Worm (Caenorhabditis elegans): ENCODE measurements around the gene cpg-1.

The cpg-1 gene

DNA sequence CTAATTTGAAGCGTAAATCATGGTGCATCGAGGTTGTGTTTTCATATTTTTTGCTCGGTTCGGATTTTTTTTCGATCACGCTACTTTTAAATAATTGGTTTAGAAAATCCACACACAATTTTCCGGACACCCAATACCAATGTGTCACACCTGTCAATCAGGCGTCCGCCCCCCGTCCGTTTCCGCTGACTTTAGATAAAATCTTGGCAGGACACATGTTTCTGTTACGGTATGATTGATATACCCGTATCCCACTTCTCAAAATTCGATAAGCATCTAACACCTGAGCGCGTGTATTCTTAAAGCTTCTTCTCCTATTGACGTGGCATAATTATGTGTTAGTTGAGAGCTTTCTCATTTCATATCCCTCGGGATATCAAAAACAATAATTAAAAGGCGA, 41.1 kb upstream of the cpg-1 start:
- TF ChIP-seq ceh-20 (GFP tag; IDR thresholded peaks at IDR 0.05) (no peak), unc-62 (GFP tag; optimal IDR thresholded peaks at IDR 0.05 in 1 of 2) (peak in 1 of 2 experiments; percentile 89), unc-62 (tag; optimal IDR thresholded peaks at IDR 0.05) (no peak), aha-1 (tag) (peak; percentile 9)

DNA sequence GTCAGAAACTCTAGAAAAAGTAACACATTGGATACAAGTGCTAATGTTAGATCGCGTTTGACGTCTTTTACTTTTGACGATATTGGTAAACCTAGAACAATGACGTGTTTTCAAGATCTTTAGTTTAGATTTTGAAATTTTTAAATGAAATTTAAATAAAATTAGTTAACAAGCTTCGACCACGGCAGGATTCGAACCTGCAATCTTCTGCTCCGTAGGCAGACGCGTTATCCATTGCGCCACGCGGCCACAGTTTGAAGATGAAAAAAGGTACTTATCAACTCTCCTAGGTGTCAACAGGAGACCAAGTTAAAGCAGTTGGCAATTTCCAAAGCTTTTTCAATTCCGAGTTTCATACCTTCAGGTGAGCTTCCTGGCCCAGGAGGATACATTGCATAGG, 39.8 kb upstream of the cpg-1 start:
- TF ChIP-seq mdl-1 (tag; optimal IDR thresholded peaks at IDR 0.05): no peak
- TF ChIP-seq F49E8.2 (tag; optimal IDR thresholded peaks at IDR 0.05; ENCODE audit: borderline replicate concordance): peak; percentile 48
- no peak for TF ChIP-seq pqm-1 (tag; optimal IDR thresholded peaks at IDR 0.05)
- TF ChIP-seq zfp-3 (GFP tag; conservative IDR thresholded peaks at IDR 0.05): no peak
- TF ChIP-seq madf-9 (GFP tag; conservative IDR thresholded peaks at IDR 0.05): no peak
- no peak for TF ChIP-seq mxl-2 (GFP tag; conservative IDR thresholded peaks at IDR 0.05)
- no peak for TF ChIP-seq aly-2 (tag; optimal IDR thresholded peaks at IDR 0.05)
- TF ChIP-seq nhr-28 (tag; optimal IDR thresholded peaks at IDR 0.05): no peak
- TF ChIP-seq hlh-11 (tag; optimal IDR thresholded peaks at IDR 0.05): no peak
- no peak for TF ChIP-seq ceh-20 (GFP tag; IDR thresholded peaks at IDR 0.05)
- TF ChIP-seq ceh-82 (tag; optimal IDR thresholded peaks at IDR 0.05): no peak
- no peak for TF ChIP-seq R02D3.7 (tag; optimal IDR thresholded peaks at IDR 0.05)
- TF ChIP-seq set-16 (GFP tag; IDR thresholded peaks at IDR 0.05): no peak
- TF ChIP-seq tag-97 (GFP tag; IDR thresholded peaks at IDR 0.05): no peak
- TF ChIP-seq lin-39 (tag; optimal IDR thresholded peaks at IDR 0.05): no peak
- peak; percentile 26 for TF ChIP-seq nhr-102 (tag; optimal IDR thresholded peaks at IDR 0.05)
- TF ChIP-seq lim-7 (GFP tag; IDR thresholded peaks at IDR 0.05): peak; percentile 61; the same call in 1 of the 2 replicates
- TF ChIP-seq nhr-11 (tag; optimal IDR thresholded peaks at IDR 0.05): no peak
- TF ChIP-seq dve-1 (tag; optimal IDR thresholded peaks at IDR 0.05; ENCODE audit: insufficient read depth): peak; percentile 44
- no peak for TF ChIP-seq gei-8 (GFP tag; optimal IDR thresholded peaks at IDR 0.05)
- no peak for TF ChIP-seq duxl-1 (tag; optimal IDR thresholded peaks at IDR 0.05; ENCODE audit: poor library complexity)
- TF ChIP-seq hlh-30 (tag; optimal IDR thresholded peaks at IDR 0.05; ENCODE audit: insufficient read depth): peak; percentile 6
- TF ChIP-seq hmg-1.1 (GFP tag; IDR thresholded peaks at IDR 0.05): no peak
- peak in 1 of 2 experiments; percentile 47 for TF ChIP-seq unc-62 (GFP tag; optimal IDR thresholded peaks at IDR 0.05 in 1 of 2)
- no peak for TF ChIP-seq unc-62 (tag; optimal IDR thresholded peaks at IDR 0.05)
- TF ChIP-seq F26F4.8 (GFP tag; conservative IDR thresholded peaks at IDR 0.05): 0 out of 2 replicates have a peak, but pooled peaks have one; percentile 28
- no peak for TF ChIP-seq nhr-76 (tag; optimal IDR thresholded peaks at IDR 0.05)
- TF ChIP-seq aha-1 (tag): no peak
- TF ChIP-seq daf-19 (GFP tag; conservative IDR thresholded peaks at IDR 0.05): peak; percentile 46; the same call in 1 of the 2 replicates
- peak; percentile 32; the same call in 1 of the 2 replicates for TF ChIP-seq dmd-6 (GFP tag; IDR thresholded peaks at IDR 0.05)
- peak; percentile 71 for TF ChIP-seq arid-1 (GFP tag; conservative IDR thresholded peaks at IDR 0.05)
- no peak for TF ChIP-seq T20F7.1 (GFP tag; optimal IDR thresholded peaks at IDR 0.05)
- TF ChIP-seq ZK337.2 (GFP tag; IDR thresholded peaks at IDR 0.05): no peak
- no peak for TF ChIP-seq F10B5.3 (tag; optimal IDR thresholded peaks at IDR 0.05)
- TF ChIP-seq nhr-111 (GFP tag; optimal IDR thresholded peaks at IDR 0.05): no peak
- no peak for TF ChIP-seq ama-1 (optimal IDR thresholded peaks at IDR 0.05)
- no peak for TF ChIP-seq egl-27 (tag; optimal IDR thresholded peaks at IDR 0.05)
- peak in 1 of 2 experiments; percentile 64 for TF ChIP-seq daf-16 (GFP tag; optimal IDR thresholded peaks at IDR 0.05)
- no peak for TF ChIP-seq daf-16 (tag; optimal IDR thresholded peaks at IDR 0.05)
- no peak for TF ChIP-seq tra-1 (GFP tag; IDR thresholded peaks at IDR 0.05)
- 0 out of 2 replicates have a peak, but pooled peaks have one; percentile 70 for TF ChIP-seq D1046.2 (GFP tag; IDR thresholded peaks at IDR 0.05)
- no peak for TF ChIP-seq spr-3 (GFP tag; optimal IDR thresholded peaks at IDR 0.05)
- no peak for TF ChIP-seq lsy-2 (tag; optimal IDR thresholded peaks at IDR 0.05)
- TF ChIP-seq nhr-77 (tag; optimal IDR thresholded peaks at IDR 0.05): no peak
- TF ChIP-seq F37D6.2 (tag; optimal IDR thresholded peaks at IDR 0.05): no peak
- 0 out of 2 replicates have a peak, but pooled peaks have one; percentile 21 for TF ChIP-seq php-3 (GFP tag; IDR thresholded peaks at IDR 0.05)
- no peak for TF ChIP-seq Y5F2A.4 (GFP tag; optimal IDR thresholded peaks at IDR 0.05)
- TF ChIP-seq unc-39 (tag; optimal IDR thresholded peaks at IDR 0.05): no peak
- TF ChIP-seq Y48G9A.11 (GFP tag; IDR thresholded peaks at IDR 0.05): no peak

Measured in whole organism, L4 larva.